Fruit fly (Drosophila melanogaster) whole organism, embryonic: Measurements from ENCODE around the gene PAN3.

Source experiments
- Adf1 ChIP-seq: fragments of 200-800 bp; sonication (Bioruptor generic); IDR thresholded peaks from 2 replicates; pipeline ENCODE4 v1.3.6; 2022; ENCODE audit warnings: missing biosample characterization, missing genetic modification characterization
- Atf6 ChIP-seq: fragments of 200-800 bp; sonication (Bioruptor generic); IDR thresholded peaks from 2 replicates; pipeline ENCODE4 v1.3.6; 2022; ENCODE audit warnings: missing biosample characterization, missing genetic modification characterization
- CG10321 ChIP-seq: fragments of 200-800 bp; sonication (Bioruptor generic); IDR thresholded peaks from 2 replicates; pipeline ENCODE4 v1.3.6; 2022; ENCODE audit warnings: missing biosample characterization, missing genetic modification characterization
- CG11398 ChIP-seq: fragments of 200-800 bp; sonication (Bioruptor generic); optimal IDR thresholded peaks from 2 replicates; lab custom pipeline; 2016; ENCODE audit warnings: missing biosample characterization, missing genetic modification characterization
- CG11456 ChIP-seq: fragments of 200-800 bp; sonication (Bioruptor generic); IDR thresholded peaks from 3 replicates; pipeline ENCODE4 v1.3.6; 2022; ENCODE audit warnings: missing biosample characterization, missing genetic modification characterization
- CG12071 ChIP-seq: fragments of 200-800 bp; sonication (Bioruptor generic); optimal IDR thresholded peaks from 3 replicates; lab custom pipeline; 2018; ENCODE audit warnings: missing biosample characterization, mild to moderate bottlenecking, missing genetic modification characterization
- CG13296 ChIP-seq: fragments of 200-800 bp; sonication (Bioruptor generic); optimal IDR thresholded peaks from 3 replicates; lab custom pipeline; 2018; ENCODE audit warnings: missing biosample characterization, mild to moderate bottlenecking, missing genetic modification characterization
- CG13775 ChIP-seq: fragments of 200-800 bp; sonication (Bioruptor generic); optimal IDR thresholded peaks from 3 replicates; lab custom pipeline; 2017; ENCODE audit warnings: missing biosample characterization, mild to moderate bottlenecking, missing genetic modification characterization
- CG1602 ChIP-seq: fragments of 200-800 bp; sonication (Bioruptor generic); optimal IDR thresholded peaks from 3 replicates; lab custom pipeline; 2016; ENCODE audit warnings: missing biosample characterization, missing genetic modification characterization
- CG16779 ChIP-seq: fragments of 200-800 bp; sonication (Bioruptor generic); IDR thresholded peaks from 2 replicates; pipeline ENCODE4 v1.3.6; 2022; ENCODE audit warnings: missing biosample characterization, missing genetic modification characterization
- CG2120 ChIP-seq: fragments of 200-800 bp; sonication (Bioruptor generic); optimal IDR thresholded peaks from 3 replicates; lab custom pipeline; 2016; ENCODE audit warnings: missing biosample characterization, missing genetic modification characterization
- CG30020 ChIP-seq: fragments of 200-800 bp; optimal IDR thresholded peaks from 2 replicates; lab custom pipeline; 2019; ENCODE audit warnings: missing biosample characterization, mild to moderate bottlenecking, missing genetic modification characterization, moderate library complexity
- CG34376 ChIP-seq: fragments of 200-800 bp; sonication (Bioruptor generic); optimal IDR thresholded peaks from 2 replicates; lab custom pipeline; 2018; ENCODE audit warnings: missing biosample characterization, mild to moderate bottlenecking, missing genetic modification characterization
- CG6683 ChIP-seq: fragments of 200-800 bp; sonication (Bioruptor generic); optimal IDR thresholded peaks from 2 replicates; lab custom pipeline; 2017; ENCODE audit warnings: missing biosample characterization, mild to moderate bottlenecking, missing genetic modification characterization, missing genetic modification reagents
- CG7963 ChIP-seq: fragments of 200-800 bp; sonication (Bioruptor generic); IDR thresholded peaks from 3 replicates; pipeline ENCODE4 v1.3.6; 2022; ENCODE audit warnings: missing biosample characterization, missing genetic modification characterization; ENCODE audit not compliant: partially characterized antibody
- Dad ChIP-seq: fragments of 200-800 bp; sonication (Bioruptor generic); optimal IDR thresholded peaks from 3 replicates; lab custom pipeline; 2016; ENCODE audit warnings: missing biosample characterization, missing genetic modification characterization
- Deaf1 ChIP-seq: fragments of 200-800 bp; optimal IDR thresholded peaks from 3 replicates; lab custom pipeline; 2019; ENCODE audit warnings: missing biosample characterization, mild to moderate bottlenecking, missing genetic modification characterization, moderate library complexity
- Dip2 ChIP-seq: fragments of 200-800 bp; sonication (Bioruptor generic); IDR thresholded peaks from 2 replicates; pipeline ENCODE4 v1.3.6; 2022; ENCODE audit warnings: missing biosample characterization, missing genetic modification characterization
- Dip3 ChIP-seq: fragments of 200-800 bp; sonication (Bioruptor generic); optimal IDR thresholded peaks from 3 replicates; lab custom pipeline; 2016; ENCODE audit warnings: missing biosample characterization, missing genetic modification characterization
- Dp ChIP-seq: fragments of 200-800 bp; sonication (Bioruptor generic); optimal IDR thresholded peaks from 2 replicates; lab custom pipeline; 2018; ENCODE audit warnings: missing biosample characterization, mild to moderate bottlenecking, missing genetic modification characterization, moderate library complexity
- Drgx ChIP-seq: fragments of 200-800 bp; sonication (Bioruptor generic); IDR thresholded peaks from 2 replicates; pipeline ENCODE4 v1.3.6; 2022; ENCODE audit warnings: missing biosample characterization, missing genetic modification characterization
- GATAe ChIP-seq: fragments of 200-800 bp; sonication (Bioruptor generic); conservative IDR thresholded peaks from 2 replicates; pipeline ENCODE4 v1.3.6; 2022; ENCODE audit warnings: missing biosample characterization, missing genetic modification characterization
- Hr78 ChIP-seq, 2 experiments: fragments of 200-800 bp in 1 of 2; fragments of >200 bp in 1 of 2; sonication (Bioruptor generic) in 1 of 2; optimal IDR thresholded peaks; 2 replicates each; lab custom pipeline; 2017 to 2019; ENCODE audit warnings: missing biosample characterization in 2 of 2, missing genetic modification characterization in 2 of 2, mild to moderate bottlenecking in 1 of 2, moderate library complexity in 1 of 2
- NFAT ChIP-seq: fragments of 200-800 bp; sonication (Bioruptor generic); IDR thresholded peaks from 2 replicates; pipeline ENCODE4 v1.3.6; 2022; ENCODE audit warnings: missing biosample characterization, missing genetic modification characterization
- Six4 ChIP-seq: fragments of 200-800 bp; sonication (Bioruptor generic); optimal IDR thresholded peaks from 2 replicates; lab custom pipeline; 2016; ENCODE audit warnings: missing biosample characterization, missing genetic modification characterization
- Tbp ChIP-seq: fragments of >200 bp; optimal IDR thresholded peaks from 2 replicates; lab custom pipeline; 2018; ENCODE audit warnings: missing biosample characterization, missing genetic modification characterization
- Usf ChIP-seq: fragments of 200-800 bp; sonication (Bioruptor generic); optimal IDR thresholded peaks from 2 replicates; lab custom pipeline; 2017; ENCODE audit warnings: missing genotype, missing biosample characterization, missing genetic modification characterization
- ato ChIP-seq: fragments of 200-800 bp; sonication (Bioruptor generic); IDR thresholded peaks from 2 replicates; pipeline ENCODE4 v1.3.6; 2022; ENCODE audit warnings: missing biosample characterization, missing genetic modification characterization; ENCODE audit not compliant: partially characterized antibody
- chm ChIP-seq: fragments of 200-800 bp; sonication (Bioruptor generic); IDR thresholded peaks from 2 replicates; pipeline ENCODE4 v1.3.6; 2022; ENCODE audit warnings: missing biosample characterization, missing genetic modification characterization
- chn ChIP-seq: fragments of 200-800 bp; sonication (Bioruptor generic); optimal IDR thresholded peaks from 2 replicates; lab custom pipeline; 2016; ENCODE audit warnings: missing biosample characterization, missing genetic modification characterization
- crc ChIP-seq: fragments of 200-800 bp; sonication (Bioruptor generic); optimal IDR thresholded peaks from 2 replicates; lab custom pipeline; 2016; ENCODE audit warnings: missing biosample characterization, missing genetic modification characterization
- dmrt99B ChIP-seq: fragments of 200-800 bp; sonication (Bioruptor generic); optimal IDR thresholded peaks from 2 replicates; lab custom pipeline; 2018; ENCODE audit warnings: missing biosample characterization, mild to moderate bottlenecking, missing genetic modification characterization, moderate library complexity
- en ChIP-seq: fragments of 200-800 bp; sonication (Bioruptor generic); optimal IDR thresholded peaks from 2 replicates; lab custom pipeline; 2016; ENCODE audit warnings: missing biosample characterization, missing genetic modification characterization
- eyg ChIP-seq: fragments of 200-800 bp; sonication (Bioruptor generic); optimal IDR thresholded peaks from 3 replicates; lab custom pipeline; 2016; ENCODE audit warnings: missing biosample characterization, missing genetic modification characterization
- fd64A ChIP-seq: fragments of 200-800 bp; sonication (Bioruptor generic); optimal IDR thresholded peaks from 3 replicates; lab custom pipeline; 2018; ENCODE audit warnings: missing biosample characterization, mild to moderate bottlenecking, missing genetic modification characterization
- lola ChIP-seq, 3 experiments: fragments of >200 bp in 2 of 3; fragments of 200-800 bp in 1 of 3; sonication (Bioruptor generic) in 1 of 3; optimal IDR thresholded peaks; 2 replicates each; lab custom pipeline; 2017 to 2019; ENCODE audit warnings: missing biosample characterization in 3 of 3, missing genetic modification characterization in 3 of 3, mild to moderate bottlenecking in 1 of 3, moderate library complexity in 1 of 3
- luna ChIP-seq: fragments of 200-800 bp; sonication (Bioruptor generic); optimal IDR thresholded peaks from 2 replicates; lab custom pipeline; 2016; ENCODE audit warnings: missing biosample characterization, missing genetic modification characterization
- org-1 ChIP-seq: fragments of 200-800 bp; sonication (Bioruptor generic); optimal IDR thresholded peaks from 2 replicates; lab custom pipeline; 2017; ENCODE audit warnings: missing biosample characterization, missing genetic modification characterization
- pros ChIP-seq: fragments of 200-800 bp; sonication (Bioruptor generic); optimal IDR thresholded peaks from 3 replicates; lab custom pipeline; 2019; ENCODE audit warnings: missing biosample characterization, mild to moderate bottlenecking, missing genetic modification characterization, moderate library complexity
- psq ChIP-seq: fragments of 200-800 bp; sonication (Bioruptor generic); optimal IDR thresholded peaks from 2 replicates; lab custom pipeline; 2017; ENCODE audit warnings: missing biosample characterization, missing genetic modification characterization
- row ChIP-seq: fragments of 200-800 bp; sonication (Bioruptor generic); IDR thresholded peaks from 3 replicates; pipeline ENCODE4 v1.3.6; 2022; ENCODE audit warnings: missing biosample characterization, missing genetic modification characterization
- sens ChIP-seq: fragments of 200-800 bp; sonication (Bioruptor generic); peaks from one replicate; lab custom pipeline; 2016; ENCODE audit warnings: missing biosample characterization, missing genetic modification characterization
- sim ChIP-seq: fragments of 200-800 bp; sonication (Bioruptor generic); IDR thresholded peaks from 2 replicates; pipeline ENCODE4 v1.3.6; 2022; ENCODE audit warnings: missing biosample characterization, missing genetic modification characterization
- sna ChIP-seq: fragments of 200-800 bp; sonication (Bioruptor generic); IDR thresholded peaks from 2 replicates; pipeline ENCODE4 v1.3.6; 2022; ENCODE audit warnings: missing biosample characterization, missing genetic modification characterization; ENCODE audit not compliant: partially characterized antibody
- toy ChIP-seq: fragments of 200-800 bp; sonication (Bioruptor generic); IDR thresholded peaks from 2 replicates; pipeline ENCODE4 v1.3.6; 2022; ENCODE audit warnings: missing biosample characterization, missing genetic modification characterization
- zen2 ChIP-seq: fragments of 200-800 bp; sonication (Bioruptor generic); IDR thresholded peaks from 3 replicates; pipeline ENCODE4 v1.3.6; 2022; ENCODE audit warnings: missing biosample characterization, missing genetic modification characterization; ENCODE audit not compliant: partially characterized antibody

Gene PAN3

dm6 chr3L:3083329-3084083, 12.6 kb downstream of the PAN3 start (continued):
- TF ChIP-seq Dad (GFP tag; lab: Kevin White, UChicago), result no peak
- TF ChIP-seq chm, result peak; percentile 84
- no peak for TF ChIP-seq eyg (GFP tag; lab: Kevin White, UChicago)
- TF ChIP-seq Hr78 (GFP tag; optimal IDR thresholded peaks at IDR 0.05; lab: Kevin White, UChicago), result peak in 1 of 2 experiments; percentile 32
- no peak for TF ChIP-seq Tbp
- TF ChIP-seq Usf (GFP tag; lab: Kevin White, UChicago), result no peak
- TF ChIP-seq CG30020 (tag; lab: Kevin White, UChicago), result no peak
- peak; percentile 3 for TF ChIP-seq CG13775 (GFP tag; lab: Kevin White, UChicago)
- peak; percentile 33 for TF ChIP-seq CG11398
- TF ChIP-seq fd64A (GFP tag; lab: Kevin White, UChicago), result peak; percentile 78

dm6 chr3L:3089012-3089411, 18.1 kb downstream of the PAN3 start:
- TF ChIP-seq sens (peak; percentile 59), Dip2 (no peak), ato (no peak)

- TF ChIP-seq CG13296 (GFP tag; lab: Kevin White, UChicago), result no peak
- no peak for TF ChIP-seq CG6683 (GFP tag; lab: Kevin White, UChicago)
- no peak for TF ChIP-seq org-1 (GFP tag; lab: Kevin White, UChicago)
- no peak for TF ChIP-seq lola (GFP tag; optimal IDR thresholded peaks at IDR 0.05; lab: Kevin White, UChicago)
- peak; percentile 69; the same call in 2 of the 3 replicates for TF ChIP-seq zen2 (GFP tag; lab: Robert Waterston, UW)
- no peak for TF ChIP-seq Deaf1 (tag; lab: Kevin White, UChicago)
- TF ChIP-seq sna, result no peak
- TF ChIP-seq dmrt99B, result no peak
- TF ChIP-seq CG11456 (GFP tag; lab: Robert Waterston, UW), result 0 out of 3 replicates have a peak, but pooled peaks have one; percentile 34
- no peak for TF ChIP-seq crc
- TF ChIP-seq NFAT (GFP tag; lab: Robert Waterston, UW), result peak; percentile 52; the same call in 1 of the 2 replicates
- TF ChIP-seq sim (GFP tag; lab: Robert Waterston, UW), result no peak
- peak; percentile 92 for TF ChIP-seq Dp (GFP tag; lab: Kevin White, UChicago)
- TF ChIP-seq chn (GFP tag; lab: Kevin White, UChicago), result peak; percentile 61
- no peak for TF ChIP-seq GATAe (GFP tag; lab: Robert Waterston, UW)
- no peak for TF ChIP-seq Dip3 (GFP tag; lab: Kevin White, UChicago)
- peak; percentile 33; the same call in 1 of the 2 replicates for TF ChIP-seq Drgx (GFP tag; lab: Robert Waterston, UW)
- TF ChIP-seq CG1602 (GFP tag; lab: Kevin White, UChicago), result peak; percentile 9
- TF ChIP-seq CG10321 (GFP tag; lab: Robert Waterston, UW), result no peak
- no peak for TF ChIP-seq Six4
- TF ChIP-seq toy (GFP tag; lab: Robert Waterston, UW), result no peak
- TF ChIP-seq CG2120 (GFP tag; lab: Kevin White, UChicago), result peak; percentile 54
- TF ChIP-seq pros (GFP tag; lab: Kevin White, UChicago), result peak; percentile 98
- no peak for TF ChIP-seq CG12071 (GFP tag; lab: Kevin White, UChicago)
- peak; percentile 47; the same call in 2 of the 3 replicates for TF ChIP-seq row
- no peak for TF ChIP-seq en (GFP tag; lab: Kevin White, UChicago)
- TF ChIP-seq CG16779 (GFP tag; lab: Robert Waterston, UW), result peak; percentile 36; the same call in 1 of the 2 replicates
- peak; percentile 30 for TF ChIP-seq CG34376 (GFP tag; lab: Kevin White, UChicago)
- TF ChIP-seq Adf1 (GFP tag; lab: Robert Waterston, UW), result peak; percentile 26; the same call in 1 of the 2 replicates
- TF ChIP-seq psq (GFP tag; lab: Kevin White, UChicago), result no peak
- no peak for TF ChIP-seq CG7963 (GFP tag; lab: Robert Waterston, UW)
- TF ChIP-seq Atf6, result peak; percentile 69
- no peak for TF ChIP-seq luna (GFP tag; lab: Kevin White, UChicago)
Measured at dm6 chr3L:3090581-3091345, 19.8 kb downstream of the PAN3 start.
